Worm (Caenorhabditis elegans) whole organism, L4 larva: Measurements from ENCODE around the gene mnr-1.
A peak's percentile ranks its signal among the peaks of the same experiment; 100 is the strongest.

Experiments used
- D1046.2 ChIP-seq: fragments of 200-800 bp; sonication (Bioruptor generic); IDR thresholded peaks from 2 replicates; pipeline ENCODE4 v1.3.6; 2022; ENCODE audit warnings: missing genetic modification characterization, missing compliant biosample characterization
- F49E8.2 ChIP-seq: sonication (generic microtip); optimal IDR thresholded peaks from 2 replicates; lab custom pipeline; 2016; ENCODE audit warnings: missing compliant biosample characterization, mild to moderate bottlenecking, missing genetic modification characterization, borderline replicate concordance
- T26A8.4 ChIP-seq: fragments of 200-800 bp; sonication (Bioruptor generic); IDR thresholded peaks from 2 replicates; pipeline ENCODE4 v1.3.6; 2022; ENCODE audit warnings: missing genetic modification characterization, missing compliant biosample characterization
- Y5F2A.4 ChIP-seq: fragments of 200-800 bp; sonication (Bioruptor generic); optimal IDR thresholded peaks from 2 replicates; lab custom pipeline; 2018; ENCODE audit warnings: mild to moderate bottlenecking, missing genetic modification characterization, missing compliant biosample characterization
- ZK337.2 ChIP-seq: fragments of 200-800 bp; sonication (Bioruptor generic); IDR thresholded peaks from 2 replicates; pipeline ENCODE4 v1.3.6; 2022; ENCODE audit warnings: missing genetic modification reagents, missing genetic modification characterization, missing compliant biosample characterization
- attf-4 ChIP-seq: sonication (generic microtip); optimal IDR thresholded peaks from 3 replicates; lab custom pipeline; 2017; ENCODE audit warnings: missing biosample characterization, missing genetic modification characterization
- ceh-20 ChIP-seq: fragments of 200-800 bp; sonication (Bioruptor generic); IDR thresholded peaks from 2 replicates; pipeline ENCODE4 v1.3.6; 2022; ENCODE audit warnings: missing genetic modification reagents, missing genetic modification characterization, missing compliant biosample characterization
- ceh-32 ChIP-seq: sonication (generic microtip); optimal IDR thresholded peaks from 2 replicates; lab custom pipeline; 2016; ENCODE audit warnings: mild to moderate bottlenecking, missing genetic modification characterization, missing compliant biosample characterization; ENCODE audit not compliant: poor library complexity
- ceh-62 ChIP-seq: sonication (generic microtip); optimal IDR thresholded peaks from 2 replicates; lab custom pipeline; 2017; ENCODE audit warnings: missing biosample characterization, missing genetic modification characterization
- ceh-82 ChIP-seq: sonication (generic microtip); optimal IDR thresholded peaks from 2 replicates; lab custom pipeline; 2017; ENCODE audit warnings: missing biosample characterization, missing genetic modification characterization
- cey-2 ChIP-seq: sonication (generic microtip); optimal IDR thresholded peaks from 3 replicates; lab custom pipeline; 2017; ENCODE audit warnings: missing genetic modification characterization, mild to moderate bottlenecking, missing compliant biosample characterization, antibody characterized with exemption, borderline replicate concordance; ENCODE audit not compliant: insufficient read depth
- ctbp-1 ChIP-seq: fragments of 200-800 bp; sonication (Bioruptor generic); IDR thresholded peaks from 2 replicates; pipeline ENCODE4 v1.3.6; 2022; ENCODE audit warnings: missing genetic modification reagents, missing genetic modification characterization, missing compliant biosample characterization
- duxl-1 ChIP-seq: sonication (generic microtip); optimal IDR thresholded peaks from 2 replicates; lab custom pipeline; 2016; ENCODE audit warnings: mild to moderate bottlenecking, missing genetic modification characterization, moderate library complexity, missing compliant biosample characterization; ENCODE audit not compliant: poor library complexity
- egl-43 ChIP-seq: fragments of 200-800 bp; sonication (Bioruptor generic); IDR thresholded peaks from 2 replicates; pipeline ENCODE4 v1.3.6; 2022; ENCODE audit warnings: missing genetic modification reagents, missing genetic modification characterization, missing compliant biosample characterization
- fos-1 ChIP-seq: fragments of 150-350 bp; optimal IDR thresholded peaks from 2 replicates; lab custom pipeline; 2014; ENCODE audit warnings: missing biosample characterization, missing genetic modification characterization
- hlh-11 ChIP-seq: fragments of 200-800 bp; sonication (Bioruptor generic); optimal IDR thresholded peaks from 2 replicates; lab custom pipeline; 2018; ENCODE audit warnings: mild to moderate bottlenecking, missing genetic modification characterization, missing compliant biosample characterization
- hlh-30 ChIP-seq: sonication (generic microtip); optimal IDR thresholded peaks from 2 replicates; lab custom pipeline; 2017; ENCODE audit warnings: antibody characterized with exemption, mild to moderate bottlenecking, missing genetic modification characterization, missing compliant biosample characterization; ENCODE audit not compliant: insufficient read depth
- hmg-1.1 ChIP-seq: fragments of 200-800 bp; sonication (Bioruptor generic); IDR thresholded peaks from 2 replicates; pipeline ENCODE4 v1.3.6; 2022; ENCODE audit warnings: missing genetic modification reagents, missing genetic modification characterization, missing compliant biosample characterization
- lim-7 ChIP-seq: fragments of 200-800 bp; sonication (Bioruptor generic); IDR thresholded peaks from 2 replicates; pipeline ENCODE4 v1.3.6; 2022; ENCODE audit warnings: missing genetic modification characterization, missing compliant biosample characterization
- lin-15B ChIP-seq: fragments of 150-350 bp; sonication (generic microtip); optimal IDR thresholded peaks from 3 replicates; lab custom pipeline; 2014; ENCODE audit warnings: missing biosample characterization, missing genetic modification characterization
- lsy-2 ChIP-seq, 2 experiments: fragments of 150-350 bp in 1 of 2; sonication (generic microtip) in 1 of 2; optimal IDR thresholded peaks; 2 replicates each; lab custom pipeline; 2014 to 2017; ENCODE audit warnings: missing biosample characterization in 2 of 2, missing genetic modification characterization in 2 of 2
- madf-5 ChIP-seq, 2 experiments: fragments of 200-800 bp; sonication (Bioruptor generic); IDR thresholded peaks; 2 replicates each; pipeline ENCODE4 v1.3.6; 2022; ENCODE audit warnings: missing compliant biosample characterization in 2 of 2, missing genetic modification characterization in 2 of 2
- mxl-3 ChIP-seq: fragments of 200-800 bp; sonication (Bioruptor generic); optimal IDR thresholded peaks from 2 replicates; lab custom pipeline; 2018; ENCODE audit warnings: mild to moderate bottlenecking, missing genetic modification characterization, missing compliant biosample characterization
- nhr-10 ChIP-seq: fragments of 150-350 bp; optimal IDR thresholded peaks from 2 replicates; lab custom pipeline; 2014; ENCODE audit warnings: missing biosample characterization, missing genetic modification characterization
- nhr-11 ChIP-seq: fragments of 150-350 bp; optimal IDR thresholded peaks from 2 replicates; lab custom pipeline; 2014; ENCODE audit warnings: missing biosample characterization, missing genetic modification characterization
- nhr-111 ChIP-seq: fragments of 200-800 bp; sonication (Bioruptor generic); optimal IDR thresholded peaks from 2 replicates; lab custom pipeline; 2018; ENCODE audit warnings: mild to moderate bottlenecking, missing genetic modification characterization, missing compliant biosample characterization
- nhr-28 ChIP-seq: fragments of 150-350 bp; optimal IDR thresholded peaks from 2 replicates; lab custom pipeline; 2014; ENCODE audit warnings: missing biosample characterization, missing genetic modification characterization
- nhr-41 ChIP-seq: fragments of 200-800 bp; sonication (Bioruptor generic); IDR thresholded peaks from 2 replicates; pipeline ENCODE4 v1.3.6; 2022; ENCODE audit warnings: missing genetic modification reagents, missing genetic modification characterization, missing compliant biosample characterization
- nhr-48 ChIP-seq: sonication (generic microtip); optimal IDR thresholded peaks from 2 replicates; lab custom pipeline; 2016; ENCODE audit warnings: mild to moderate bottlenecking, missing genetic modification characterization, missing compliant biosample characterization
- nhr-77 ChIP-seq: fragments of 150-350 bp; optimal IDR thresholded peaks from 2 replicates; lab custom pipeline; 2014; ENCODE audit warnings: missing biosample characterization, missing genetic modification characterization
- pha-4 ChIP-seq, 2 experiments: fragments of 150-350 bp in 1 of 2; fragments of 200-800 bp in 1 of 2; sonication (Bioruptor generic) in 1 of 2; IDR thresholded peaks in 1 of 2; optimal IDR thresholded peaks in 1 of 2; 2 replicates each; pipeline versions ENCODE4 v1.3.6 to Lab custom; 2014 to 2022; ENCODE audit warnings: missing genetic modification characterization in 2 of 2, missing genetic modification reagents in 2 of 2, missing biosample characterization in 1 of 2, missing compliant biosample characterization in 1 of 2
- saeg-2 ChIP-seq: fragments of 200-800 bp; sonication (Bioruptor generic); IDR thresholded peaks from 2 replicates; pipeline ENCODE4 v1.3.6; 2022; ENCODE audit warnings: missing genetic modification reagents, missing genetic modification characterization, missing compliant biosample characterization
- set-16 ChIP-seq: fragments of 200-800 bp; sonication (Bioruptor generic); IDR thresholded peaks from 2 replicates; pipeline ENCODE4 v1.3.6; 2022; ENCODE audit warnings: missing genetic modification reagents, missing genetic modification characterization, missing compliant biosample characterization
- snpc-1.2 ChIP-seq: fragments of 200-800 bp; sonication (Bioruptor generic); IDR thresholded peaks from 2 replicates; pipeline ENCODE4 v1.3.6; 2022; ENCODE audit warnings: missing genetic modification reagents, missing genetic modification characterization, missing compliant biosample characterization
- spr-3 ChIP-seq: fragments of 200-800 bp; sonication (Bioruptor generic); optimal IDR thresholded peaks from 2 replicates; lab custom pipeline; 2018; ENCODE audit warnings: mild to moderate bottlenecking, missing genetic modification characterization, missing compliant biosample characterization
- unc-130 ChIP-seq: sonication (generic microtip); optimal IDR thresholded peaks from 2 replicates; lab custom pipeline; 2016; ENCODE audit warnings: missing genetic modification reagents, missing genetic modification characterization, missing compliant biosample characterization
- vab-7 ChIP-seq: fragments of 200-800 bp; sonication (Bioruptor generic); IDR thresholded peaks from 2 replicates; pipeline ENCODE4 v1.3.6; 2022; ENCODE audit warnings: missing genetic modification reagents, missing genetic modification characterization, missing compliant biosample characterization
- ztf-7 ChIP-seq: fragments of 150-350 bp; optimal IDR thresholded peaks from 2 replicates; lab custom pipeline; 2014; ENCODE audit warnings: missing biosample characterization, missing genetic modification characterization

mnr-1 gene

DNA sequence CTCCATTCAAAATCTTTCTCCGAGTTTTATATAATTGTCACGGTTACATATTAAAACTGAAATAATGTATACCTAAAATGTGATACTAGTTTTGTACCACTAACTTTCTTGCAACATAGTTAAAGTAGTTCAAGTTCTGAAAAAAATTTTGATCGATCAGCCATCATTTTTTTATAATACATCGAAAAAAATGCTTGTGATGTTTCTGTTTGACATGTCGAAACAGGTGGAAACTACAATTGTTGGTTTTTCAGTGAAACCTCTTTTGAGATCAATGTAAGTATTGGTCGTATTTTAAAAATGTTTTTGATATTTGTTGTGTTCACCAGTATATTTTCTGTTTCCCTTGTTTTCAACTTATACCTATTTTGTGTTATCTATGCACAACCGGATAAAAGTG lies 15.2 kb upstream of the mnr-1 start, which contains the start of gene srxa-14:
Gene srxa-14 (plus strand): TSS at position 301 of the 400 bp plus-strand sequence.
- TF ChIP-seq lin-15B (no peak), egl-43 (GFP tag; lab: Robert Waterston, UW) (no peak), lsy-2 (tag; optimal IDR thresholded peaks at IDR 0.05; lab: Kevin White, UChicago) (no peak)

ce11 chrV:20641896-20642295 lies 12.6 kb upstream of the mnr-1 start, which contains the start of gene srxa-15:
TSS of gene srxa-15 (plus strand) at chrV:20642196.
- TF ChIP-seq T26A8.4 (GFP tag; lab: Robert Waterston, UW) (no peak), unc-130 (no peak), nhr-41 (GFP tag; lab: Robert Waterston, UW) (no peak), ceh-32 (tag; lab: Kevin White, UChicago) (no peak), D1046.2 (GFP tag; lab: Robert Waterston, UW) (no peak), lim-7 (no peak), nhr-77 (tag; lab: Kevin White, UChicago) (no peak), ctbp-1 (GFP tag; lab: Robert Waterston, UW) (no peak), nhr-48 (tag; lab: Kevin White, UChicago) (no peak)
- TF ChIP-seq, all 104 proteins: peak for 0

DNA sequence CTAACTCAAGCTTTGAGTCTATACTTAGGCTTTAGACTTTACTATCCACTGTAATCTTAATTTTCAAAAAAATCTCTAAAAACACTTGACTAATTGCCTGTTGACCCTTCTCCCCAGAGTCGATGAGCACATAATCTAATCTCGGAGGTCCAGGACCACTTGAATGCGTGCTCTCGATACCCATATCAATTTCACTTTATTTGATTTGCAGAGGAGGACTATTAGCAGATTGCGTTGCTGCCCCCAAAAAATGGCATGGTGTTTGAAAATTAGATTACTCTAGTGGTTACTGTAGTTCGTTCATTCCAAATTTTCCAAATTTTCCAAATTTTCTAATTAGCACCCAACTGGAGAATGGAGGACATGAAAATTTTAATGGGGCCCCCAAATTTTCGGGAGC lies 9.0 kb upstream of the mnr-1 start:
- TF ChIP-seq hmg-1.1 (GFP tag; lab: Robert Waterston, UW) (no peak), saeg-2 (GFP tag; lab: Robert Waterston, UW) (no peak), hlh-11 (tag; lab: Kevin White, UChicago) (no peak), ceh-82 (tag; lab: Kevin White, UChicago) (no peak), spr-3 (GFP tag; lab: Kevin White, UChicago) (no peak), madf-5 (GFP tag; IDR thresholded peaks at IDR 0.05; lab: Robert Waterston, UW) (no peak), ceh-20 (GFP tag; lab: Robert Waterston, UW) (no peak), nhr-10 (tag; lab: Kevin White, UChicago) (no peak), duxl-1 (no peak), vab-7 (GFP tag; lab: Robert Waterston, UW) (no peak), F49E8.2 (no peak), snpc-1.2 (GFP tag; lab: Robert Waterston, UW) (no peak), ceh-62 (tag; lab: Kevin White, UChicago) (no peak), Y5F2A.4 (GFP tag; lab: Kevin White, UChicago) (no peak), ztf-7 (no peak), T26A8.4 (GFP tag; lab: Robert Waterston, UW) (no peak), nhr-11 (tag; lab: Kevin White, UChicago) (no peak), egl-43 (GFP tag; lab: Robert Waterston, UW) (no peak), set-16 (GFP tag; lab: Robert Waterston, UW) (no peak), pha-4 (GFP tag; IDR thresholded peaks at IDR 0.05; lab: Robert Waterston, UW) (no peak), pha-4 (tag; optimal IDR thresholded peaks at IDR 0.05; lab: Kevin White, UChicago) (no peak)
- TF ChIP-seq, all 104 proteins: peak for 0

DNA sequence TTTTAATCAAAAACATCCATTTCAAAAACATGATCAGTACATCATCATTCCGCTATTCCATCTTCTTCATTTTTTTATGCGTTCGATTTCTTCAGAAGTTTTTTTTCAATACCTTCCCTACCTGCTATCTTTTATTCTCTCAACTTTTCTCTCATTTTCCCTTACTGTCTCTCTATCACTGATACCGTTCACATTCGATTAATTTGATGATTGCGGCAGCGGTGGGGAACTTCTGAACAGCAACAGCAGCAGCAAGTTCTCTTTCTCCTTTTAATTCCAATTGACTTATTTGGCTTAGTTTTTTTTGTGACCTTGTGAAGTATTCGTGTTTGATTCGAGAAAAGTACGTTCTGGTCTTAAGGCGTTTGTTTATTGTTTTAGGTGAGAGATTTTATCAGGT lies 5.6 kb upstream of the mnr-1 start:
- TF ChIP-seq nhr-111 (GFP tag; lab: Kevin White, UChicago): no peak
- peak; percentile 68 for TF ChIP-seq nhr-28 (tag; lab: Kevin White, UChicago)
- peak; percentile 22; the same call in 1 of the 2 replicates for TF ChIP-seq hmg-1.1 (GFP tag; lab: Robert Waterston, UW)
- no peak for TF ChIP-seq ZK337.2
- TF ChIP-seq hlh-30: peak; percentile 19
- TF ChIP-seq mxl-3 (GFP tag; lab: Kevin White, UChicago): peak; percentile 7
- TF ChIP-seq attf-4: no peak
- TF ChIP-seq hlh-11 (tag; lab: Kevin White, UChicago): peak; percentile 31
- TF ChIP-seq ceh-32 (tag; lab: Kevin White, UChicago): no peak
- TF ChIP-seq fos-1 (tag; lab: Kevin White, UChicago): no peak
- TF ChIP-seq cey-2 (tag; lab: Kevin White, UChicago): peak; percentile 32
